Worm (Caenorhabditis elegans) whole organism, L2 larva: ENCODE data around the gene srbc-6.

Experiments
- ama-1 ChIP-seq: fragments of 150-350 bp; optimal IDR thresholded peaks from 2 replicates; lab custom pipeline; 2018; ENCODE audit warnings: inconsistent platforms
- mdl-1 ChIP-seq, 2 experiments: fragments of 150-350 bp in 1 of 2; sonication (generic microtip) in 1 of 2; optimal IDR thresholded peaks; 2 replicates each; lab custom pipeline; 2017; ENCODE audit warnings: missing biosample characterization in 2 of 2, missing genetic modification characterization in 2 of 2
- nhr-11 ChIP-seq: fragments of 150-350 bp; optimal IDR thresholded peaks from 2 replicates; lab custom pipeline; 2014; ENCODE audit warnings: missing biosample characterization, missing genetic modification characterization
- nhr-25 ChIP-seq: fragments of 150-350 bp; sonication (generic microtip); optimal IDR thresholded peaks from 3 replicates; lab custom pipeline; 2014; ENCODE audit warnings: missing biosample characterization, missing genetic modification characterization
- unc-62 ChIP-seq: fragments of 150-350 bp; optimal IDR thresholded peaks from 2 replicates; lab custom pipeline; 2014; ENCODE audit warnings: missing biosample characterization, missing genetic modification reagents, missing genetic modification characterization
- ztf-11 ChIP-seq: sonication (generic microtip); optimal IDR thresholded peaks from 2 replicates; lab custom pipeline; 2017; ENCODE audit warnings: missing biosample characterization, missing genetic modification characterization

ce11 chrV:3194952-3195450 is 25.1 kb downstream of the srbc-6 start, which contains the start of gene Y73C8B.2:
- no peak for TF ChIP-seq nhr-11 (tag; lab: Kevin White, UChicago)
- peak; percentile 54 for TF ChIP-seq nhr-25 (tag; lab: Kevin White, UChicago)
- TF ChIP-seq mdl-1 (tag; optimal IDR thresholded peaks at IDR 0.05; lab: Kevin White, UChicago) = no peak
- TF ChIP-seq ztf-11 = no peak
- no peak for TF ChIP-seq ama-1 (lab: Kevin White, UChicago)
- no peak for TF ChIP-seq unc-62 (GFP tag; lab: Kevin White, UChicago)
